Fruit fly (Drosophila melanogaster): ENCODE measurements around the gene Fum3.

Gene Fum3

dm6 chr3L:11433151-11433550, 32.5 kb downstream of the Fum3 start (continued):
- peak; percentile 3 for TF ChIP-seq Met (GFP tag; optimal IDR thresholded peaks at IDR 0.05)
- TF ChIP-seq CG8319 (GFP tag; optimal IDR thresholded peaks at IDR 0.05) = peak; percentile 16
- TF ChIP-seq Hr38 (GFP tag; optimal IDR thresholded peaks at IDR 0.05) = no peak
- no peak for TF ChIP-seq CG8632 (GFP tag; optimal IDR thresholded peaks at IDR 0.05)
- no peak for TF ChIP-seq CG32006 (GFP tag; optimal IDR thresholded peaks at IDR 0.05)
- peak; percentile 75 for TF ChIP-seq svp (GFP tag)
- TF ChIP-seq Ets21C (GFP tag; optimal IDR thresholded peaks at IDR 0.05) = no peak
- TF ChIP-seq eg (GFP tag; IDR thresholded peaks at IDR 0.05) = 0 out of 3 replicates have a peak, but pooled peaks have one; percentile 38
- no peak for TF ChIP-seq CG34406 (GFP tag; optimal IDR thresholded peaks at IDR 0.05)
- no peak for TF ChIP-seq CG11762 (GFP tag; optimal IDR thresholded peaks at IDR 0.05; ENCODE audit: insufficient read depth)
- TF ChIP-seq CG15336 (GFP tag; IDR thresholded peaks at IDR 0.05) = peak; percentile 16; the same call in 1 of the 2 replicates
- TF ChIP-seq achi (GFP tag; optimal IDR thresholded peaks at IDR 0.05) = no peak

dm6 chr3L:11432472-11432871, 33.2 kb downstream of the Fum3 start:
- TF ChIP-seq fd85E (GFP tag; optimal IDR thresholded peaks at IDR 0.05) = no peak
- no peak for TF ChIP-seq Sox15 (GFP tag; optimal IDR thresholded peaks at IDR 0.05)
- TF ChIP-seq Hr38 (GFP tag; optimal IDR thresholded peaks at IDR 0.05) = no peak
- no peak for TF ChIP-seq CG31627 (GFP tag; optimal IDR thresholded peaks at IDR 0.05)
- no peak for TF ChIP-seq svp (GFP tag)
- TF ChIP-seq Eip78C (GFP tag) = no peak
- TF ChIP-seq acj6 (GFP tag; optimal IDR thresholded peaks at IDR 0.05) = no peak
- no peak for TF ChIP-seq Hr4 (GFP tag; optimal IDR thresholded peaks at IDR 0.05)
- no peak for TF ChIP-seq CG6163 (GFP tag; IDR thresholded peaks at IDR 0.05)
- no peak for TF ChIP-seq Eip75B (GFP tag; optimal IDR thresholded peaks at IDR 0.05)
- no peak for TF ChIP-seq OdsH (GFP tag; optimal IDR thresholded peaks at IDR 0.05)
- no peak for TF ChIP-seq esn (GFP tag; optimal IDR thresholded peaks at IDR 0.05)
- TF ChIP-seq CG3032 (tag; optimal IDR thresholded peaks at IDR 0.05) = no peak
- TF ChIP-seq CG10669 (GFP tag; optimal IDR thresholded peaks at IDR 0.05) = no peak
- TF ChIP-seq Eip93F (GFP tag; optimal IDR thresholded peaks at IDR 0.05) = no peak
- TF ChIP-seq CG16779 (tag; optimal IDR thresholded peaks at IDR 0.05) = no peak
- no peak for TF ChIP-seq CG6276 (GFP tag; optimal IDR thresholded peaks at IDR 0.05)
- no peak for TF ChIP-seq Sox14 (GFP tag; optimal IDR thresholded peaks at IDR 0.05)

- no peak for TF ChIP-seq CG11294 (GFP tag; IDR thresholded peaks at IDR 0.05)
- peak; percentile 43; the same call in 1 of the 3 replicates for TF ChIP-seq CG6163 (GFP tag; IDR thresholded peaks at IDR 0.05)
- TF ChIP-seq Met (GFP tag; optimal IDR thresholded peaks at IDR 0.05) = no peak
- TF ChIP-seq ss (GFP tag; optimal IDR thresholded peaks at IDR 0.05) = peak in 1 of 2 experiments; percentile 49
- TF ChIP-seq cyc (GFP tag; optimal IDR thresholded peaks at IDR 0.05) = no peak
Measured at dm6 chr3L:11431926-11432323, 33.7 kb downstream of the Fum3 start.

dm6 chr3L:11431251-11431925, 34.3 kb downstream of the Fum3 start:
- TF ChIP-seq CG8119 (GFP tag; IDR thresholded peaks at IDR 0.05) = peak; percentile 94
- TF ChIP-seq Ets96B (tag; optimal IDR thresholded peaks at IDR 0.05) = peak; percentile 92
- peak; percentile 96 for TF ChIP-seq CG11902 (GFP tag; optimal IDR thresholded peaks at IDR 0.05)
- TF ChIP-seq Smox (GFP tag; optimal IDR thresholded peaks at IDR 0.05) = peak; percentile 90
- peak; percentile 96 for TF ChIP-seq CG11294 (GFP tag; IDR thresholded peaks at IDR 0.05)
- TF ChIP-seq Eip78C (GFP tag) = peak; percentile 98
- peak; percentile 91 for TF ChIP-seq Gug (GFP tag; IDR thresholded peaks at IDR 0.05)
- peak; percentile 95 for TF ChIP-seq CG1621 (tag; optimal IDR thresholded peaks at IDR 0.05)
- peak; percentile 96 for TF ChIP-seq CG3919 (GFP tag; optimal IDR thresholded peaks at IDR 0.05)
- peak; percentile 97 for TF ChIP-seq pdm3 (GFP tag; optimal IDR thresholded peaks at IDR 0.05)
- TF ChIP-seq Lpt (GFP tag; optimal IDR thresholded peaks at IDR 0.05) = peak; percentile 88
- TF ChIP-seq CG6808 (GFP tag; optimal IDR thresholded peaks at IDR 0.05) = peak; percentile 76
- peak; percentile 98 for TF ChIP-seq Sox15 (GFP tag; optimal IDR thresholded peaks at IDR 0.05)
- TF ChIP-seq CG6276 (GFP tag; optimal IDR thresholded peaks at IDR 0.05) = peak; percentile 84
- peak; percentile 92 for TF ChIP-seq lz (GFP tag; optimal IDR thresholded peaks at IDR 0.05)
- TF ChIP-seq CG6163 (GFP tag; IDR thresholded peaks at IDR 0.05) = peak; percentile 98
- TF ChIP-seq Hr39 (GFP tag; optimal IDR thresholded peaks at IDR 0.05) = peak; percentile 96
- peak; percentile 97 for TF ChIP-seq achi (GFP tag; optimal IDR thresholded peaks at IDR 0.05)
- peak; percentile 88 for TF ChIP-seq CG3032 (tag; optimal IDR thresholded peaks at IDR 0.05)
- TF ChIP-seq CG10669 (GFP tag; optimal IDR thresholded peaks at IDR 0.05) = peak; percentile 90
- TF ChIP-seq Eip75B (GFP tag; optimal IDR thresholded peaks at IDR 0.05) = peak; percentile 96
- peak; percentile 97 for TF ChIP-seq Hr4 (GFP tag; optimal IDR thresholded peaks at IDR 0.05)
- peak; percentile 93 for TF ChIP-seq CG8319 (GFP tag; optimal IDR thresholded peaks at IDR 0.05)
- peak; percentile 76 to 91 for TF ChIP-seq ss (GFP tag; optimal IDR thresholded peaks at IDR 0.05)
- TF ChIP-seq eg (GFP tag; IDR thresholded peaks at IDR 0.05) = peak; percentile 97
- peak; percentile 97 for TF ChIP-seq CG8632 (GFP tag; optimal IDR thresholded peaks at IDR 0.05)
- TF ChIP-seq CG34406 (GFP tag; optimal IDR thresholded peaks at IDR 0.05) = peak; percentile 97
- TF ChIP-seq CG7368 (GFP tag; optimal IDR thresholded peaks at IDR 0.05) = peak; percentile 92
